Fruit fly (Drosophila melanogaster) S2 (cell line): Measurements from ENCODE around the gene CG43219.

Experiments
- CG8478 ChIP-seq: fragments of >200 bp; optimal IDR thresholded peaks from 2 replicates; lab custom pipeline; 2018
- CTCF ChIP-seq, 2 experiments: fragments of >200 bp; optimal IDR thresholded peaks; 2 replicates each; lab custom pipeline; 2018

DNA sequence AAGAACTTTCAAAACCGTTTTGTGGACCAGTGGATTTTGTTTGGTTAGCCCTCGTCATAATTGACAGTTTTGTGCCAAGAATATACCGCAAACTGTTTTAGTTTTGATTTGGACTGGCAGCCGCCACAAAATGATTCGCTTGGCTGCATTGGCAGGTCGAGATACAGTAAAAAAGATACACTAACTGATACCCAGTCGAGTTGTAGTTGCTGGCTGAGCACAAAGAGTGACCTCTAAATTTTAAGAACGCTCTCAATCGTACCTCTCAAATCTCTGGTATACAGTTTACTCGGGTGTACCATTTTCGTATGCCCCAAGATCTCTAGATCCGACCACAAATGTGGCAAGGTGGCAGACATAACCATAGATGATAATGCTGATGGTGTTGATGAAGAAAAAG, 22.8 kb downstream of the CG43219 start:
- TF ChIP-seq CG8478 (lab: Kevin White, UChicago) (no peak), CTCF (optimal IDR thresholded peaks at IDR 0.05; lab: Kevin White, UChicago) (no peak)
